Fruit fly (Drosophila melanogaster): ENCODE data around the gene CG14963.

dm6 chr3L:3187263-3187662, 14.9 kb upstream of the CG14963 start, which contains the start of gene CG14957:
- no peak for TF ChIP-seq psq (optimal IDR thresholded peaks at IDR 0.05)
- TF ChIP-seq h (optimal IDR thresholded peaks at IDR 0.05): no peak
- TF ChIP-seq Myc (optimal IDR thresholded peaks at IDR 0.05): no peak

Measured in Kc167 (cell line).